Worm (Caenorhabditis elegans): Measurements from ENCODE around the gene C12D12.3.

- TF ChIP-seq ahr-1 (tag; optimal IDR thresholded peaks at IDR 0.05), result no peak
- TF ChIP-seq ceh-31 (tag; optimal IDR thresholded peaks at IDR 0.05), result no peak
These were observed 11.8 kb downstream of the C12D12.3 start for ce11 chrX:3500903-3501302.
